Worm (Caenorhabditis elegans) whole organism, L2 larva: ENCODE results near the gene F56D2.5.
A peak's percentile ranks its signal among the peaks of the same experiment; 100 is the strongest.

Experiments
- C34F6.9 ChIP-seq: fragments of 150-350 bp; optimal IDR thresholded peaks from 2 replicates; lab custom pipeline; 2014; ENCODE audit warnings: missing biosample characterization, missing genetic modification characterization
- F13H6.1 ChIP-seq: sonication (generic microtip); optimal IDR thresholded peaks from 2 replicates; lab custom pipeline; 2016; ENCODE audit warnings: missing genetic modification characterization, missing compliant biosample characterization
- R02D3.7 ChIP-seq: fragments of 150-350 bp; optimal IDR thresholded peaks from 2 replicates; lab custom pipeline; 2014; ENCODE audit warnings: missing biosample characterization, missing genetic modification characterization
- Y55F3AM.14 ChIP-seq: fragments of 200-800 bp; sonication (Bioruptor generic); optimal IDR thresholded peaks from 2 replicates; lab custom pipeline; 2018; ENCODE audit warnings: mild to moderate bottlenecking, missing genetic modification characterization, missing compliant biosample characterization
- ZK546.5 ChIP-seq: sonication (generic microtip); optimal IDR thresholded peaks from 2 replicates; lab custom pipeline; 2017; ENCODE audit warnings: missing biosample characterization, missing genetic modification characterization
- alr-1 ChIP-seq: fragments of 150-350 bp; optimal IDR thresholded peaks from 2 replicates; lab custom pipeline; 2014; ENCODE audit warnings: missing biosample characterization, missing genetic modification characterization
- aly-2 ChIP-seq: fragments of 150-350 bp; optimal IDR thresholded peaks from 2 replicates; lab custom pipeline; 2014; ENCODE audit warnings: missing biosample characterization, missing genetic modification characterization
- ama-1 ChIP-seq: fragments of 150-350 bp; optimal IDR thresholded peaks from 2 replicates; lab custom pipeline; 2018; ENCODE audit warnings: inconsistent platforms
- blmp-1 ChIP-seq: sonication (generic microtip); optimal IDR thresholded peaks from 2 replicates; lab custom pipeline; 2017; ENCODE audit warnings: missing genetic modification characterization, mild to moderate bottlenecking, missing compliant biosample characterization, antibody characterized with exemption, moderate library complexity; ENCODE audit not compliant: insufficient read depth
- ceh-16 ChIP-seq: fragments of 150-350 bp; optimal IDR thresholded peaks from 2 replicates; lab custom pipeline; 2014; ENCODE audit warnings: missing biosample characterization, missing genetic modification characterization
- ceh-82 ChIP-seq: fragments of 150-350 bp; optimal IDR thresholded peaks from 2 replicates; lab custom pipeline; 2014; ENCODE audit warnings: missing biosample characterization, missing genetic modification characterization
- crh-2 ChIP-seq: sonication (generic microtip); optimal IDR thresholded peaks from 2 replicates; lab custom pipeline; 2017; ENCODE audit warnings: missing biosample characterization, missing genetic modification characterization
- dmd-4 ChIP-seq: sonication (generic microtip); optimal IDR thresholded peaks from 2 replicates; lab custom pipeline; 2017; ENCODE audit warnings: missing biosample characterization, missing genetic modification characterization
- egl-27 ChIP-seq: sonication (generic microtip); optimal IDR thresholded peaks from 3 replicates; lab custom pipeline; 2017; ENCODE audit warnings: missing biosample characterization, missing genetic modification reagents, missing genetic modification characterization
- elt-1 ChIP-seq: fragments of 150-350 bp; optimal IDR thresholded peaks from 2 replicates; lab custom pipeline; 2014; ENCODE audit warnings: missing biosample characterization, missing genetic modification characterization
- elt-3 ChIP-seq: sonication (generic microtip); optimal IDR thresholded peaks from 2 replicates; lab custom pipeline; 2017; ENCODE audit warnings: missing biosample characterization, missing genetic modification characterization
- fos-1 ChIP-seq: fragments of 150-350 bp; optimal IDR thresholded peaks from 2 replicates; lab custom pipeline; 2014; ENCODE audit warnings: missing biosample characterization, missing genetic modification characterization
- gmeb-1 ChIP-seq: fragments of 150-350 bp; optimal IDR thresholded peaks from 2 replicates; lab custom pipeline; 2014; ENCODE audit warnings: missing biosample characterization, missing genetic modification characterization
- lin-11 ChIP-seq: fragments of 150-350 bp; sonication (generic microtip); optimal IDR thresholded peaks from 2 replicates; lab custom pipeline; 2014; ENCODE audit warnings: missing biosample characterization, missing genetic modification characterization, inconsistent platforms, mixed read lengths
- lin-13 ChIP-seq: fragments of 150-350 bp; optimal IDR thresholded peaks from 2 replicates; lab custom pipeline; 2014; ENCODE audit warnings: missing biosample characterization, missing genetic modification reagents, missing genetic modification characterization
- lin-39 ChIP-seq: fragments of 150-350 bp; optimal IDR thresholded peaks from 2 replicates; lab custom pipeline; 2014; ENCODE audit warnings: missing biosample characterization, missing genetic modification reagents, missing genetic modification characterization
- lsy-2 ChIP-seq, 2 experiments: fragments of 150-350 bp in 1 of 2; sonication (generic microtip) in 1 of 2; optimal IDR thresholded peaks; 2 replicates each; lab custom pipeline; 2014 to 2017; ENCODE audit warnings: missing biosample characterization in 2 of 2, missing genetic modification characterization in 2 of 2
- mab-5 ChIP-seq: fragments of 150-350 bp; optimal IDR thresholded peaks from 2 replicates; lab custom pipeline; 2014; ENCODE audit warnings: missing biosample characterization, missing genetic modification characterization
- mbf-1 ChIP-seq: sonication (generic microtip); optimal IDR thresholded peaks from 2 replicates; lab custom pipeline; 2017; ENCODE audit warnings: missing biosample characterization, missing genetic modification characterization
- mdl-1 ChIP-seq, 2 experiments: fragments of 150-350 bp in 1 of 2; sonication (generic microtip) in 1 of 2; optimal IDR thresholded peaks; 2 replicates each; lab custom pipeline; 2017; ENCODE audit warnings: missing biosample characterization in 2 of 2, missing genetic modification characterization in 2 of 2
- nhr-10 ChIP-seq: sonication (generic microtip); optimal IDR thresholded peaks from 2 replicates; lab custom pipeline; 2017; ENCODE audit warnings: missing biosample characterization, missing genetic modification characterization
- nhr-11 ChIP-seq: fragments of 150-350 bp; optimal IDR thresholded peaks from 2 replicates; lab custom pipeline; 2014; ENCODE audit warnings: missing biosample characterization, missing genetic modification characterization
- nhr-12 ChIP-seq: fragments of 150-350 bp; optimal IDR thresholded peaks from 2 replicates; lab custom pipeline; 2014; ENCODE audit warnings: missing biosample characterization, missing genetic modification characterization
- nhr-129 ChIP-seq: fragments of 150-350 bp; optimal IDR thresholded peaks from 2 replicates; lab custom pipeline; 2014; ENCODE audit warnings: missing biosample characterization, missing genetic modification characterization
- nhr-21 ChIP-seq: fragments of 150-350 bp; optimal IDR thresholded peaks from 2 replicates; lab custom pipeline; 2014; ENCODE audit warnings: missing biosample characterization, missing genetic modification characterization
- nhr-23 ChIP-seq: fragments of 150-350 bp; optimal IDR thresholded peaks from 2 replicates; lab custom pipeline; 2014; ENCODE audit warnings: missing biosample characterization, missing genetic modification reagents, missing genetic modification characterization
- nhr-237 ChIP-seq: fragments of 150-350 bp; optimal IDR thresholded peaks from 2 replicates; lab custom pipeline; 2014; ENCODE audit warnings: missing biosample characterization, missing genetic modification characterization
- nhr-25 ChIP-seq: fragments of 150-350 bp; sonication (generic microtip); optimal IDR thresholded peaks from 3 replicates; lab custom pipeline; 2014; ENCODE audit warnings: missing biosample characterization, missing genetic modification characterization
- nhr-6 ChIP-seq: fragments of 150-350 bp; optimal IDR thresholded peaks from 2 replicates; lab custom pipeline; 2014; ENCODE audit warnings: missing biosample characterization, missing genetic modification characterization
- nhr-77 ChIP-seq: fragments of 150-350 bp; optimal IDR thresholded peaks from 2 replicates; lab custom pipeline; 2014; ENCODE audit warnings: missing biosample characterization, missing genetic modification characterization
- peb-1 ChIP-seq: fragments of 150-350 bp; optimal IDR thresholded peaks from 2 replicates; lab custom pipeline; 2014; ENCODE audit warnings: missing biosample characterization, missing genetic modification characterization
- sem-4 ChIP-seq: fragments of 150-350 bp; optimal IDR thresholded peaks from 2 replicates; lab custom pipeline; 2014; ENCODE audit warnings: missing biosample characterization, missing genetic modification reagents, missing genetic modification characterization
- skn-1 ChIP-seq: sonication (generic microtip); optimal IDR thresholded peaks from 2 replicates; lab custom pipeline; 2017; ENCODE audit warnings: missing biosample characterization, missing genetic modification characterization
- sma-3 ChIP-seq: sonication (generic microtip); optimal IDR thresholded peaks from 2 replicates; lab custom pipeline; 2016; ENCODE audit warnings: missing genetic modification reagents, missing genetic modification characterization, missing compliant biosample characterization
- sma-9 ChIP-seq, 2 experiments: fragments of 150-350 bp in 1 of 2; sonication (generic microtip) in 1 of 2; optimal IDR thresholded peaks; 2 replicates each; lab custom pipeline; 2014 to 2016; ENCODE audit warnings: missing genetic modification characterization in 2 of 2, mild to moderate bottlenecking in 1 of 2, missing biosample characterization in 1 of 2, missing compliant biosample characterization in 1 of 2, missing genetic modification reagents in 1 of 2, moderate library complexity in 1 of 2
- snpc-4 ChIP-seq: fragments of 150-350 bp; optimal IDR thresholded peaks from 2 replicates; lab custom pipeline; 2014; ENCODE audit warnings: missing biosample characterization, missing genetic modification characterization
- unc-39 ChIP-seq: fragments of 150-350 bp; optimal IDR thresholded peaks from 2 replicates; lab custom pipeline; 2014; ENCODE audit warnings: missing biosample characterization, missing genetic modification characterization
- unc-55 ChIP-seq: fragments of 150-350 bp; sonication (generic microtip); optimal IDR thresholded peaks from 3 replicates; lab custom pipeline; 2014; ENCODE audit warnings: missing biosample characterization, missing genetic modification reagents, missing genetic modification characterization
- unc-62 ChIP-seq: fragments of 150-350 bp; optimal IDR thresholded peaks from 2 replicates; lab custom pipeline; 2014; ENCODE audit warnings: missing biosample characterization, missing genetic modification reagents, missing genetic modification characterization
- zag-1 ChIP-seq: fragments of 150-350 bp; optimal IDR thresholded peaks from 2 replicates; lab custom pipeline; 2014; ENCODE audit warnings: missing biosample characterization, missing genetic modification characterization
- ztf-1 ChIP-seq: fragments of 200-800 bp; sonication (Bioruptor generic); conservative IDR thresholded peaks from 2 replicates; pipeline ENCODE4 v1.3.6; 2022; ENCODE audit warnings: missing genetic modification characterization, missing compliant biosample characterization
- ztf-11 ChIP-seq: sonication (generic microtip); optimal IDR thresholded peaks from 2 replicates; lab custom pipeline; 2017; ENCODE audit warnings: missing biosample characterization, missing genetic modification characterization
- ztf-4 ChIP-seq: fragments of 150-350 bp; optimal IDR thresholded peaks from 2 replicates; lab custom pipeline; 2014; ENCODE audit warnings: missing biosample characterization, missing genetic modification characterization

The F56D2.5 gene

DNA sequence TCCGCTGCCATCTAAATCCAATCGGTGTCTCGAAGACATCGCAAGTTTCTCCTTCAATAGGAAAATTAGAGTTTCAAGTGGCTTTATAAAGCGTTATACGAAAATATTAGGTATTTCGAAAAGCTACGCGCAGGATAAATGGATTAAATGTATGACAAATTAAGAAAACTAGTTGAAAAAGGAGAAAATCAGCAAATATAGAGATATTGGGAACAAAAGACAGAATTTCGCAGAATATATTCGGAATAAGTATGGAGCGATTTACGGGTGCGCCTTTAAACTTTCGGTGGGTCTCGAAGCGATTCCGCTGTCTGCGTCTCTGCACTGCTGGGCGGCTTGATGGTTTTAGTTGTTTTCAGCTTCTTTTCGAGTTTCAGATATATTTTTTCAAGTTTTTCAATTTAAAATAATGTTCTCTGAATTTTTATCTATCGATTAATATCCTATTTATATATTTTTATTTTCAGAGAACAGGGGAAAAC, 10.5 kb upstream of the F56D2.5 start, which contains the start of the genes ddx-15 and ucr-1:
ddx-15 (minus strand) TSS at position 51 of the 482 bp plus-strand sequence.
ucr-1 (plus strand) TSS at position 468 of the 482 bp plus-strand sequence.
- TF ChIP-seq sma-9 (GFP tag; optimal IDR thresholded peaks at IDR 0.05; lab: Kevin White, UChicago) (peak; percentile 38), sma-9 (tag; optimal IDR thresholded peaks at IDR 0.05; lab: Kevin White, UChicago) (no peak), nhr-6 (tag; lab: Kevin White, UChicago) (no peak), gmeb-1 (peak; percentile 80), nhr-10 (tag; lab: Kevin White, UChicago) (no peak), lsy-2 (tag; optimal IDR thresholded peaks at IDR 0.05; lab: Kevin White, UChicago) (peak; percentile 29 to 85), ztf-11 (no peak), nhr-77 (tag; lab: Kevin White, UChicago) (no peak), ztf-1 (GFP tag; lab: Robert Waterston, UW) (no peak), alr-1 (tag; lab: Kevin White, UChicago) (no peak), ztf-4 (tag; lab: Kevin White, UChicago) (no peak), sma-3 (GFP tag; lab: Kevin White, UChicago) (peak; percentile 57), R02D3.7 (tag; lab: Kevin White, UChicago) (peak; percentile 53), crh-2 (tag; lab: Kevin White, UChicago) (peak; percentile 57), mbf-1 (tag; lab: Kevin White, UChicago) (no peak), fos-1 (peak; percentile 17), unc-55 (GFP tag; lab: Kevin White, UChicago) (peak; percentile 89), zag-1 (tag; lab: Kevin White, UChicago) (no peak), peb-1 (no peak), unc-62 (GFP tag; lab: Kevin White, UChicago) (no peak), nhr-25 (tag; lab: Kevin White, UChicago) (peak; percentile 23), ZK546.5 (no peak), lin-11 (tag; lab: Kevin White, UChicago) (peak; percentile 80), elt-1 (tag; lab: Kevin White, UChicago) (no peak), nhr-129 (tag; lab: Kevin White, UChicago) (peak; percentile 28), sem-4 (tag; lab: Kevin White, UChicago) (no peak), dmd-4 (tag; lab: Kevin White, UChicago) (no peak), blmp-1 (tag; lab: Kevin White, UChicago) (peak; percentile 33), elt-3 (tag; lab: Kevin White, UChicago) (no peak), mab-5 (no peak), Y55F3AM.14 (GFP tag; lab: Kevin White, UChicago) (no peak), ama-1 (lab: Kevin White, UChicago) (no peak), F13H6.1 (tag; lab: Kevin White, UChicago) (peak; percentile 6), lin-39 (tag; lab: Kevin White, UChicago) (no peak), unc-39 (tag; lab: Kevin White, UChicago) (no peak), nhr-12 (tag; lab: Kevin White, UChicago) (no peak), ceh-82 (tag; lab: Kevin White, UChicago) (no peak), nhr-21 (tag; lab: Kevin White, UChicago) (peak; percentile 16), C34F6.9 (tag; lab: Kevin White, UChicago) (peak; percentile 84), nhr-11 (tag; lab: Kevin White, UChicago) (no peak), ceh-16 (tag; lab: Kevin White, UChicago) (peak; percentile 4), mdl-1 (tag; optimal IDR thresholded peaks at IDR 0.05; lab: Kevin White, UChicago) (no peak), aly-2 (tag; lab: Kevin White, UChicago) (no peak), nhr-23 (tag; lab: Kevin White, UChicago) (no peak), lin-13 (GFP tag; lab: Kevin White, UChicago) (peak; percentile 77), nhr-237 (no peak), skn-1 (tag; lab: Kevin White, UChicago) (no peak), snpc-4 (tag; lab: Kevin White, UChicago) (peak; percentile 17), egl-27 (no peak)
